Worm (Caenorhabditis elegans) whole organism, mixed stage, embryonic: ENCODE data around the gene alkb-1.

ENCODE experiments used
- hlh-1 ChIP-seq: fragments of 150-350 bp; optimal IDR thresholded peaks from 2 replicates; lab custom pipeline; 2014; ENCODE audit warnings: missing biosample characterization, missing genetic modification reagents, missing genetic modification characterization
- pha-4 ChIP-seq: fragments of 150-350 bp; optimal IDR thresholded peaks from 2 replicates; lab custom pipeline; 2018; ENCODE audit warnings: missing biosample characterization, missing genetic modification reagents, missing genetic modification characterization
- ztf-11 ChIP-seq: fragments of 150-350 bp; optimal IDR thresholded peaks from 2 replicates; lab custom pipeline; 2014; ENCODE audit warnings: missing biosample characterization, missing genetic modification characterization

DNA sequence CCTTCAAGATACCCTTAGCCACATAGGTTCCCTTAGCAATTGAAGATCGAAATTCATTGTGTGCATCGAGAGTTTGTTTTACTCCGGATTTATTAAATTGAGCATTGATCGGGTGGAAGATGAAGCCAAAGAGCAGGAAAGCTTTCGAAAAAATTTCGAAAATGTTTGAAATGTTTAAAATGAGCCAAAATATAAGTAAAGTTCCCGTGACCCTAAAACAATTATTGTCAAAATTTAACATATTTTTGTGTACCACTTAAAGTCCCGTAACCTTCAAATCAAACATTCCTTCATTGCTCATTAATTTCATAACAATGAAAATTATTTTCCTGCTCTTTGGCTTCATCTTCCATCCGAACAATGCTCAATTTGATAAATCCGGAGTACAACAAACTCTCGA, 32.7 kb downstream of the alkb-1 start, which contains the start of gene scl-17:
- TF ChIP-seq pha-4 (tag; lab: Kevin White, UChicago) (no peak), ztf-11 (no peak), hlh-1 (tag; lab: Kevin White, UChicago) (no peak)
